Worm (Caenorhabditis elegans): ENCODE measurements around the gene K01G5.8.

K01G5.8 gene

ce11 chrIII:10707461-10707860 lies 33.1 kb downstream of the K01G5.8 start, which contains the start of gene mrpl-12:
TSS of gene mrpl-12 (plus strand) at chrIII:10707761.
- no peak for TF ChIP-seq tbx-37 (GFP tag; conservative IDR thresholded peaks at IDR 0.05)
- no peak for TF ChIP-seq scrt-1 (GFP tag; IDR thresholded peaks at IDR 0.05)
- no peak for TF ChIP-seq B0310.2 (tag; optimal IDR thresholded peaks at IDR 0.05)
- no peak for TF ChIP-seq flt-1 (GFP tag; IDR thresholded peaks at IDR 0.05)
- TF ChIP-seq ama-1 (optimal IDR thresholded peaks at IDR 0.05): no peak
- no peak for TF ChIP-seq hnd-1 (tag; optimal IDR thresholded peaks at IDR 0.05)

ce11 chrIII:10706972-10707438 lies 33.6 kb downstream of the K01G5.8 start, which contains the start of the genes Y39A1A.21 and Y39A1A.22:
TSS of gene Y39A1A.21 (minus strand) at chrIII:10707022.
TSS of gene Y39A1A.22 (minus strand) at chrIII:10707028.
- TF ChIP-seq aly-1 (tag; optimal IDR thresholded peaks at IDR 0.05) (no peak), tbx-37 (GFP tag; conservative IDR thresholded peaks at IDR 0.05) (0 out of 2 replicates have a peak, but pooled peaks have one; percentile 23), hmbx-1 (tag; optimal IDR thresholded peaks at IDR 0.05) (no peak), scrt-1 (GFP tag; IDR thresholded peaks at IDR 0.05) (0 out of 2 replicates have a peak, but pooled peaks have one; percentile 69), F13C5.2 (tag; optimal IDR thresholded peaks at IDR 0.05) (peak; percentile 79), B0310.2 (tag; optimal IDR thresholded peaks at IDR 0.05) (no peak), flt-1 (GFP tag; IDR thresholded peaks at IDR 0.05) (no peak), pes-1 (GFP tag; IDR thresholded peaks at IDR 0.05) (peak; percentile 58; the same call in 1 of the 2 replicates), hmg-4 (GFP tag; optimal IDR thresholded peaks at IDR 0.05) (no peak), ama-1 (optimal IDR thresholded peaks at IDR 0.05) (no peak), tbx-11 (GFP tag; IDR thresholded peaks at IDR 0.05) (no peak), sea-1 (GFP tag; conservative IDR thresholded peaks at IDR 0.05) (peak; percentile 50; the same call in 1 of the 2 replicates), ceh-36 (tag; optimal IDR thresholded peaks at IDR 0.05) (peak; percentile 53), ceh-13 (GFP tag; optimal IDR thresholded peaks at IDR 0.05) (no peak), ets-7 (tag; optimal IDR thresholded peaks at IDR 0.05) (peak; percentile 59), tra-4 (tag; optimal IDR thresholded peaks at IDR 0.05) (no peak)

ce11 chrIII:10706481-10706880 lies 34.1 kb downstream of the K01G5.8 start:
- TF ChIP-seq B0310.2 (tag; optimal IDR thresholded peaks at IDR 0.05) (no peak), flt-1 (GFP tag; IDR thresholded peaks at IDR 0.05) (no peak)

- TF ChIP-seq ama-1 (optimal IDR thresholded peaks at IDR 0.05): no peak
Measured at ce11 chrIII:10704499-10704898, 36.1 kb downstream of the K01G5.8 start.

- no peak for TF ChIP-seq ama-1 (optimal IDR thresholded peaks at IDR 0.05)
- TF ChIP-seq hmbx-1 (tag; optimal IDR thresholded peaks at IDR 0.05): no peak
- TF ChIP-seq B0310.2 (tag; optimal IDR thresholded peaks at IDR 0.05): no peak
- TF ChIP-seq sea-1 (GFP tag; conservative IDR thresholded peaks at IDR 0.05): no peak
- no peak for TF ChIP-seq scrt-1 (GFP tag; IDR thresholded peaks at IDR 0.05)
- TF ChIP-seq flt-1 (GFP tag; IDR thresholded peaks at IDR 0.05): no peak
- no peak for TF ChIP-seq aly-1 (tag; optimal IDR thresholded peaks at IDR 0.05)
- TF ChIP-seq tra-4 (tag; optimal IDR thresholded peaks at IDR 0.05): no peak
Measured at ce11 chrIII:10703833-10704232, 36.7 kb downstream of the K01G5.8 start.

ce11 chrIII:10702805-10703204 lies 37.8 kb downstream of the K01G5.8 start:
- TF ChIP-seq hmbx-1 (tag; optimal IDR thresholded peaks at IDR 0.05): no peak
- no peak for TF ChIP-seq pes-1 (GFP tag; IDR thresholded peaks at IDR 0.05)
- TF ChIP-seq B0310.2 (tag; optimal IDR thresholded peaks at IDR 0.05): no peak
- no peak for TF ChIP-seq scrt-1 (GFP tag; IDR thresholded peaks at IDR 0.05)
- TF ChIP-seq ceh-36 (tag; optimal IDR thresholded peaks at IDR 0.05): no peak
- TF ChIP-seq tra-4 (tag; optimal IDR thresholded peaks at IDR 0.05): no peak
- no peak for TF ChIP-seq tbx-37 (GFP tag; conservative IDR thresholded peaks at IDR 0.05)
- TF ChIP-seq ceh-13 (GFP tag; optimal IDR thresholded peaks at IDR 0.05): no peak
- TF ChIP-seq flt-1 (GFP tag; IDR thresholded peaks at IDR 0.05): no peak
- no peak for TF ChIP-seq hmg-4 (GFP tag; optimal IDR thresholded peaks at IDR 0.05)
- no peak for TF ChIP-seq aly-1 (tag; optimal IDR thresholded peaks at IDR 0.05)
- no peak for TF ChIP-seq sea-1 (GFP tag; conservative IDR thresholded peaks at IDR 0.05)

ce11 chrIII:10700460-10700859 lies 40.1 kb downstream of the K01G5.8 start, which contains the start of gene Y39A1A.20:
TSS of gene Y39A1A.20 (minus strand) at chrIII:10700560.
- TF ChIP-seq pes-1 (GFP tag; IDR thresholded peaks at IDR 0.05) (no peak), flt-1 (GFP tag; IDR thresholded peaks at IDR 0.05) (no peak), B0310.2 (tag; optimal IDR thresholded peaks at IDR 0.05) (no peak), ceh-36 (tag; optimal IDR thresholded peaks at IDR 0.05) (no peak), scrt-1 (GFP tag; IDR thresholded peaks at IDR 0.05) (no peak), sea-1 (GFP tag; conservative IDR thresholded peaks at IDR 0.05) (no peak), aly-1 (tag; optimal IDR thresholded peaks at IDR 0.05) (no peak), hmbx-1 (tag; optimal IDR thresholded peaks at IDR 0.05) (no peak), hmg-4 (GFP tag; optimal IDR thresholded peaks at IDR 0.05) (no peak), ceh-13 (GFP tag; optimal IDR thresholded peaks at IDR 0.05) (no peak), ama-1 (optimal IDR thresholded peaks at IDR 0.05) (no peak), ets-7 (tag; optimal IDR thresholded peaks at IDR 0.05) (no peak), tbx-37 (GFP tag; conservative IDR thresholded peaks at IDR 0.05) (no peak), tra-4 (tag; optimal IDR thresholded peaks at IDR 0.05) (no peak), F13C5.2 (tag; optimal IDR thresholded peaks at IDR 0.05) (no peak), hnd-1 (tag; optimal IDR thresholded peaks at IDR 0.05) (no peak), tbx-11 (GFP tag; IDR thresholded peaks at IDR 0.05) (no peak)

ce11 chrIII:10694294-10694693 lies 46.3 kb downstream of the K01G5.8 start, which contains the start of the genes Y39A1A.18 and fmo-3:
TSS of gene Y39A1A.18 (minus strand) at chrIII:10694485.
TSS of gene fmo-3 (plus strand) at chrIII:10694681.
- TF ChIP-seq ama-1 (optimal IDR thresholded peaks at IDR 0.05) (no peak), hmg-4 (GFP tag; optimal IDR thresholded peaks at IDR 0.05) (no peak), ets-7 (tag; optimal IDR thresholded peaks at IDR 0.05) (no peak), tbx-11 (GFP tag; IDR thresholded peaks at IDR 0.05) (no peak), aly-1 (tag; optimal IDR thresholded peaks at IDR 0.05) (no peak), ceh-36 (tag; optimal IDR thresholded peaks at IDR 0.05) (no peak), B0310.2 (tag; optimal IDR thresholded peaks at IDR 0.05) (no peak), pes-1 (GFP tag; IDR thresholded peaks at IDR 0.05) (no peak), hmbx-1 (tag; optimal IDR thresholded peaks at IDR 0.05) (no peak), ceh-13 (GFP tag; optimal IDR thresholded peaks at IDR 0.05) (no peak), tbx-37 (GFP tag; conservative IDR thresholded peaks at IDR 0.05) (no peak), flt-1 (GFP tag; IDR thresholded peaks at IDR 0.05) (no peak), sea-1 (GFP tag; conservative IDR thresholded peaks at IDR 0.05) (no peak), F13C5.2 (tag; optimal IDR thresholded peaks at IDR 0.05) (no peak), hnd-1 (tag; optimal IDR thresholded peaks at IDR 0.05) (no peak), tra-4 (tag; optimal IDR thresholded peaks at IDR 0.05) (no peak), scrt-1 (GFP tag; IDR thresholded peaks at IDR 0.05) (no peak)

Measured in whole organism, early embryonic.